Fruit fly (Drosophila melanogaster) whole organism, pupa: ENCODE measurements around the gene CG7509.
A peak's percentile ranks its signal among the peaks of the same experiment; 100 is the strongest.

Experiments used
- CG14655 ChIP-seq: fragments of 200-800 bp; sonication (Bioruptor generic); optimal IDR thresholded peaks from 3 replicates; lab custom pipeline; 2017; ENCODE audit warnings: mild to moderate bottlenecking, missing biosample characterization, missing genetic modification reagents, missing genetic modification characterization
- CG8159 ChIP-seq: fragments of 200-800 bp; sonication (Bioruptor generic); optimal IDR thresholded peaks from 3 replicates; lab custom pipeline; 2018; ENCODE audit warnings: missing biosample characterization, mild to moderate bottlenecking, missing genetic modification characterization, moderate library complexity
- CG9948 ChIP-seq: fragments of 200-800 bp; sonication (Bioruptor generic); optimal IDR thresholded peaks from 2 replicates; lab custom pipeline; 2018; ENCODE audit warnings: missing biosample characterization, mild to moderate bottlenecking, missing genetic modification characterization, moderate library complexity
- EcR ChIP-seq: fragments of 200-800 bp; sonication (Bioruptor generic); optimal IDR thresholded peaks from 3 replicates; lab custom pipeline; 2019; ENCODE audit warnings: missing biosample characterization, missing genetic modification characterization, mild to moderate bottlenecking, moderate library complexity, missing genetic modification reagents

DNA sequence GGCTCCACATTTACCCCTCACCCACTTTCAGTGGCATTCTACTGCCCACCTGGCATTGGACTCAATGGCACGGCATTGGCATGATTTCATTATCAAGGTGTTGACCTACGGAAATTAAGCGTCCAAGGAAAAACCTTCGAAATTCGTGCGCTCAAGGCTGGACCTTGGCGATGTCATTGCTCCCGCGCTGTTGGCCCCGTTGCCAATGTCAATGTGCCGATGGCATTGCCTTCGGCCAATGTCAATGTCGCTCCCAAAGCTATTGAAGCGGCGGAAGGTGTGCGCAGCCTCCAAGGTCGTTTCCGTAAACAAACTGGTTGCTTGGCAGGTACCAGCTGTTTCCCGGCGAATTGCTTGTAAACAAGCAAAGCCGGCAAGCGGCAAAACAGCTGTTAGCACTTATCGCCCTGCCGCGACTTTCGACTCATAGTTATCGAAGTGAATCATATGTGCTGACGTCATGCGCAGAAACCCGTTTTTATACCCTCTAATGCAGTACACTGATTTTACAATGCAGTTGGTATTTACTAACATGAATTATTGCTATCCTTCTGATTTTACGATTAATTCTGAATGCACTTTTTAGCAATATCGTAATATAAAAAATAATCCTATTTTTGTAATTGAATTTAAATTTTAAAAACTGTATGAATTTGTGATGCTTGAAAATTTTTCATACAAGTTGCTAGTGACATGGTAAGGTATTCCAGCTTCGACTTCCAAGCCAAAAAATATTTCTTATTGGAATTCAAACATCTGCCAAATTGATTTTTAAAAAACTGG is 19.5 kb upstream of the CG7509 start:
- peak; percentile 91 for TF ChIP-seq CG9948 (tag; lab: Kevin White, UChicago)
- TF ChIP-seq CG8159 (tag; lab: Kevin White, UChicago) = peak; percentile 94
- TF ChIP-seq CG14655 (GFP tag; lab: Kevin White, UChicago) = peak; percentile 94
- peak; percentile 96 for TF ChIP-seq EcR (GFP tag; lab: Kevin White, UChicago)
